Fruit fly (Drosophila melanogaster) whole organism, embryonic: ENCODE data around the gene CG44094.
A peak's percentile ranks its signal among the peaks of the same experiment; 100 is the strongest.

Source experiments
- Ada2b ChIP-seq: fragments of 200-800 bp; sonication (Bioruptor generic); IDR thresholded peaks from 2 replicates; pipeline ENCODE4 v1.3.6; 2022; ENCODE audit warnings: missing biosample characterization, missing genetic modification characterization
- BEAF-32 ChIP-seq: fragments of 200-800 bp; sonication (Bioruptor generic); optimal IDR thresholded peaks from 3 replicates; lab custom pipeline; 2017; ENCODE audit warnings: missing biosample characterization, missing genetic modification characterization, mild to moderate bottlenecking, moderate library complexity, missing genetic modification reagents
- CG12744 ChIP-seq: fragments of 200-800 bp; sonication (Bioruptor generic); optimal IDR thresholded peaks from 2 replicates; lab custom pipeline; 2016; ENCODE audit warnings: missing biosample characterization, missing genetic modification characterization
- CG15479 ChIP-seq: fragments of 200-800 bp; sonication (Bioruptor generic); optimal IDR thresholded peaks from 3 replicates; lab custom pipeline; 2019; ENCODE audit warnings: missing biosample characterization, mild to moderate bottlenecking, missing genetic modification characterization, moderate library complexity
- CG15601 ChIP-seq: fragments of 200-800 bp; sonication (Bioruptor generic); optimal IDR thresholded peaks from 3 replicates; lab custom pipeline; 2019; ENCODE audit warnings: missing biosample characterization, mild to moderate bottlenecking, missing genetic modification characterization, moderate library complexity
- CG17328 ChIP-seq: fragments of 200-800 bp; sonication (Bioruptor generic); IDR thresholded peaks from 2 replicates; pipeline ENCODE4 v1.3.6; 2022; ENCODE audit warnings: missing biosample characterization, missing genetic modification characterization
- CG17359 ChIP-seq: fragments of 200-800 bp; sonication (Bioruptor generic); optimal IDR thresholded peaks from 3 replicates; lab custom pipeline; 2018; ENCODE audit warnings: missing biosample characterization, mild to moderate bottlenecking, missing genetic modification characterization, moderate library complexity
- CG17829 ChIP-seq: fragments of 200-800 bp; optimal IDR thresholded peaks from 2 replicates; lab custom pipeline; 2019; ENCODE audit warnings: missing biosample characterization, mild to moderate bottlenecking, missing genetic modification characterization, moderate library complexity
- CG18262 ChIP-seq: fragments of 200-800 bp; optimal IDR thresholded peaks from 3 replicates; lab custom pipeline; 2019; ENCODE audit warnings: missing biosample characterization, mild to moderate bottlenecking, missing genetic modification characterization, moderate library complexity
- CG30020 ChIP-seq: fragments of 200-800 bp; optimal IDR thresholded peaks from 2 replicates; lab custom pipeline; 2019; ENCODE audit warnings: missing biosample characterization, mild to moderate bottlenecking, missing genetic modification characterization, moderate library complexity
- CG3281 ChIP-seq: fragments of 200-800 bp; sonication (Bioruptor generic); optimal IDR thresholded peaks from 3 replicates; lab custom pipeline; 2017; ENCODE audit warnings: missing biosample characterization, mild to moderate bottlenecking, missing genetic modification characterization
- CG33557 ChIP-seq: fragments of 200-800 bp; sonication (Bioruptor generic); optimal IDR thresholded peaks from 2 replicates; lab custom pipeline; 2019; ENCODE audit warnings: missing biosample characterization, mild to moderate bottlenecking, missing genetic modification characterization, moderate library complexity
- CG34224 ChIP-seq: fragments of 200-800 bp; sonication (Bioruptor generic); IDR thresholded peaks from 3 replicates; pipeline ENCODE4 v1.3.6; 2022; ENCODE audit warnings: missing biosample characterization, missing genetic modification characterization; ENCODE audit not compliant: partially characterized antibody
- CG6689 ChIP-seq: fragments of 200-800 bp; sonication (Bioruptor generic); IDR thresholded peaks from 2 replicates; pipeline ENCODE4 v1.3.6; 2022; ENCODE audit warnings: missing biosample characterization, missing genetic modification characterization
- CG9609 ChIP-seq: fragments of 200-800 bp; sonication (Bioruptor generic); optimal IDR thresholded peaks from 3 replicates; lab custom pipeline; 2016; ENCODE audit warnings: missing biosample characterization, missing genetic modification characterization
- CG9797 ChIP-seq: fragments of 200-800 bp; sonication (Bioruptor generic); optimal IDR thresholded peaks from 3 replicates; lab custom pipeline; 2018; ENCODE audit warnings: missing biosample characterization, mild to moderate bottlenecking, missing genetic modification characterization
- CTCF ChIP-seq: fragments of 200-800 bp; sonication (Bioruptor generic); optimal IDR thresholded peaks from 2 replicates; lab custom pipeline; 2017; ENCODE audit warnings: missing biosample characterization, mild to moderate bottlenecking, missing genetic modification characterization, moderate library complexity
- D ChIP-seq, 2 experiments: fragments of 200-800 bp in 1 of 2; fragments of >200 bp in 1 of 2; sonication (Bioruptor generic) in 1 of 2; optimal IDR thresholded peaks; 2 replicates in 1 of 2; 3 replicates in 1 of 2; lab custom pipeline; 2017; ENCODE audit warnings: mild to moderate bottlenecking in 1 of 2, missing biosample characterization in 1 of 2, missing genetic modification characterization in 1 of 2, missing genetic modification reagents in 1 of 2
- Dbx ChIP-seq: fragments of 200-800 bp; sonication (Bioruptor generic); IDR thresholded peaks from 3 replicates; pipeline ENCODE4 v1.3.6; 2022; ENCODE audit warnings: missing biosample characterization, missing genetic modification characterization
- ERR ChIP-seq: fragments of 200-800 bp; sonication (Bioruptor generic); optimal IDR thresholded peaks from 2 replicates; lab custom pipeline; 2016; ENCODE audit warnings: missing biosample characterization, missing genetic modification characterization
- Ets65A ChIP-seq: fragments of 200-800 bp; sonication (Bioruptor generic); peaks from one replicate; lab custom pipeline; 2016; ENCODE audit warnings: missing biosample characterization, missing genetic modification characterization
- GATAe ChIP-seq: fragments of 200-800 bp; sonication (Bioruptor generic); conservative IDR thresholded peaks from 2 replicates; pipeline ENCODE4 v1.3.6; 2022; ENCODE audit warnings: missing biosample characterization, missing genetic modification characterization
- HLH54F ChIP-seq: fragments of 200-800 bp; sonication (Bioruptor generic); optimal IDR thresholded peaks from 3 replicates; lab custom pipeline; 2016; ENCODE audit warnings: missing biosample characterization, missing genetic modification characterization
- Hmr ChIP-seq: fragments of 200-800 bp; sonication (Bioruptor generic); optimal IDR thresholded peaks from 3 replicates; lab custom pipeline; 2017; ENCODE audit warnings: mild to moderate bottlenecking, missing biosample characterization, missing genetic modification reagents, missing genetic modification characterization
- NC2α ChIP-seq: fragments of 200-800 bp; sonication (Bioruptor generic); optimal IDR thresholded peaks from 2 replicates; lab custom pipeline; 2016; ENCODE audit warnings: missing biosample characterization, missing genetic modification characterization
- Ptx1 ChIP-seq: fragments of 200-800 bp; sonication (Bioruptor generic); IDR thresholded peaks from 2 replicates; pipeline ENCODE4 v1.3.6; 2022; ENCODE audit warnings: missing biosample characterization, missing genetic modification characterization
- Side ChIP-seq: fragments of 200-800 bp; sonication (Bioruptor generic); optimal IDR thresholded peaks from 2 replicates; lab custom pipeline; 2016; ENCODE audit warnings: missing biosample characterization, missing genetic modification characterization
- Sry-δ ChIP-seq: fragments of 200-800 bp; sonication (Bioruptor generic); optimal IDR thresholded peaks from 2 replicates; lab custom pipeline; 2016; ENCODE audit warnings: missing biosample characterization, missing genetic modification characterization
- Ssrp ChIP-seq: fragments of 200-800 bp; sonication (Bioruptor generic); optimal IDR thresholded peaks from 2 replicates; lab custom pipeline; 2018; ENCODE audit warnings: missing biosample characterization, mild to moderate bottlenecking, missing genetic modification characterization, moderate library complexity
- TFAM ChIP-seq: fragments of 200-800 bp; sonication (Bioruptor generic); optimal IDR thresholded peaks from 2 replicates; lab custom pipeline; 2017; ENCODE audit warnings: missing biosample characterization, missing genetic modification characterization, inconsistent platforms
- Xrp1 ChIP-seq: fragments of 200-800 bp; sonication (Bioruptor generic); IDR thresholded peaks from 2 replicates; pipeline ENCODE4 v1.3.6; 2022; ENCODE audit warnings: missing biosample characterization, missing genetic modification characterization
- ab ChIP-seq: fragments of 200-800 bp; sonication (Bioruptor generic); optimal IDR thresholded peaks from 2 replicates; lab custom pipeline; 2016; ENCODE audit warnings: missing biosample characterization, missing genetic modification characterization
- al ChIP-seq: fragments of 200-800 bp; sonication (Bioruptor generic); IDR thresholded peaks from 2 replicates; pipeline ENCODE4 v1.3.6; 2022; ENCODE audit warnings: missing biosample characterization, missing genetic modification characterization
- bcd ChIP-seq: fragments of 200-800 bp; sonication (Bioruptor generic); optimal IDR thresholded peaks from 2 replicates; lab custom pipeline; 2017; ENCODE audit warnings: missing biosample characterization, mild to moderate bottlenecking, missing genetic modification characterization
- chm ChIP-seq: fragments of 200-800 bp; sonication (Bioruptor generic); IDR thresholded peaks from 2 replicates; pipeline ENCODE4 v1.3.6; 2022; ENCODE audit warnings: missing biosample characterization, missing genetic modification characterization
- croc ChIP-seq: fragments of 200-800 bp; sonication (Bioruptor generic); conservative IDR thresholded peaks from 3 replicates; pipeline ENCODE4 v1.3.6; 2022; ENCODE audit warnings: missing biosample characterization, missing genetic modification characterization
- jumu ChIP-seq: fragments of 200-800 bp; sonication (Bioruptor generic); optimal IDR thresholded peaks from 3 replicates; lab custom pipeline; 2016; ENCODE audit warnings: missing biosample characterization, missing genetic modification characterization
- klu ChIP-seq: fragments of 200-800 bp; sonication (Bioruptor generic); IDR thresholded peaks from 2 replicates; pipeline ENCODE4 v1.3.6; 2022; ENCODE audit warnings: missing biosample characterization, missing genetic modification characterization
- knrl ChIP-seq: fragments of 200-800 bp; sonication (Bioruptor generic); IDR thresholded peaks from 3 replicates; pipeline ENCODE4 v1.3.6; 2022; ENCODE audit warnings: missing biosample characterization, missing genetic modification characterization; ENCODE audit not compliant: partially characterized antibody
- lola ChIP-seq, 3 experiments: fragments of >200 bp in 2 of 3; fragments of 200-800 bp in 1 of 3; sonication (Bioruptor generic) in 1 of 3; optimal IDR thresholded peaks; 2 replicates each; lab custom pipeline; 2017 to 2019; ENCODE audit warnings: missing biosample characterization in 3 of 3, missing genetic modification characterization in 3 of 3, mild to moderate bottlenecking in 1 of 3, moderate library complexity in 1 of 3
- lov ChIP-seq, 2 experiments: fragments of 200-800 bp in 1 of 2; fragments of >200 bp in 1 of 2; sonication (Bioruptor generic) in 1 of 2; IDR thresholded peaks in 1 of 2; optimal IDR thresholded peaks in 1 of 2; 2 replicates in 1 of 2; 3 replicates in 1 of 2; pipeline versions ENCODE4 v1.3.6 to Lab custom; 2017 to 2022; ENCODE audit warnings: missing biosample characterization in 1 of 2, missing genetic modification characterization in 1 of 2
- nerfin-2 ChIP-seq: fragments of 200-800 bp; sonication (Bioruptor generic); IDR thresholded peaks from 2 replicates; pipeline ENCODE4 v1.3.6; 2022; ENCODE audit warnings: missing biosample characterization, missing genetic modification characterization; ENCODE audit not compliant: partially characterized antibody
- pnt ChIP-seq: fragments of 200-800 bp; sonication (Bioruptor generic); optimal IDR thresholded peaks from 3 replicates; lab custom pipeline; 2016; ENCODE audit warnings: missing biosample characterization, missing genetic modification characterization
- schlank ChIP-seq: fragments of 200-800 bp; sonication (Bioruptor generic); optimal IDR thresholded peaks from 2 replicates; lab custom pipeline; 2018; ENCODE audit warnings: missing biosample characterization, mild to moderate bottlenecking, missing genetic modification characterization
- sd ChIP-seq: fragments of 200-800 bp; sonication (Bioruptor generic); optimal IDR thresholded peaks from 3 replicates; lab custom pipeline; 2018; ENCODE audit warnings: missing biosample characterization, mild to moderate bottlenecking, missing genetic modification characterization, moderate library complexity
- sug ChIP-seq: fragments of 200-800 bp; optimal IDR thresholded peaks from 2 replicates; lab custom pipeline; 2019; ENCODE audit warnings: missing biosample characterization, mild to moderate bottlenecking, missing genetic modification characterization, moderate library complexity
- tup ChIP-seq: fragments of 200-800 bp; sonication (Bioruptor generic); optimal IDR thresholded peaks from 2 replicates; lab custom pipeline; 2016; ENCODE audit warnings: missing biosample characterization, mild to moderate bottlenecking, missing genetic modification characterization, moderate library complexity
- usp ChIP-seq: fragments of >200 bp; optimal IDR thresholded peaks from 2 replicates; lab custom pipeline; 2017; ENCODE audit warnings: missing biosample characterization, missing genetic modification characterization
- yki ChIP-seq: fragments of >200 bp; optimal IDR thresholded peaks from 3 replicates; lab custom pipeline; 2018
- zf30C ChIP-seq: fragments of 200-800 bp; sonication (Bioruptor generic); optimal IDR thresholded peaks from 3 replicates; lab custom pipeline; 2018; ENCODE audit warnings: missing biosample characterization, mild to moderate bottlenecking, missing genetic modification characterization

CG44094 gene

DNA sequence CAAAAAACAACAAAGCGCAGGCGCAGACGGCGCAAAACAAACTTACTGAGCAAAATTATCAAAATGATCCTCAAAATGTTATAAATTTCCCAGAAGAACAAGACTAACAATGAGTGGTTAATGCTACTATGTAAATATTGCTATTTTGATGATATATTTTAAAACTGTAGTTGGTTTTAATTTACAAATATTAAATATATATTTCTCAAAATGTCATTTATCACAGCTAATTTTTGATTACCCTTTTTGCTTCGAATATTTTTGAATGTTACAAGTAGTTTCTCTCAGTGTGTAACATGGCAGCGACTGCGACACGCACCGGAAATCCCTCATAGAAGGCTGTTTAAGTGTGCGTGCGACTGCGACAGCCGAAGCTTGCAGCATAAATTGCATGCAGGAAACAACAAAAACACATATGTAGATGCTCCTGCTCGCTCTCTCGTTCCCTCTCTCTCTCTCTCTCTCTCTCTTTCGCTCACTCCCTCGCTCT is 21.6 kb upstream of the CG44094 start (continued):
- TF ChIP-seq Ada2b (GFP tag; lab: Robert Waterston, UW), result 0 out of 2 replicates have a peak, but pooled peaks have one; percentile 10
- TF ChIP-seq CTCF (GFP tag; lab: Kevin White, UChicago), result no peak
- TF ChIP-seq zf30C (GFP tag; lab: Kevin White, UChicago), result peak; percentile 68
- TF ChIP-seq klu (GFP tag; lab: Robert Waterston, UW), result peak; percentile 32; the same call in 1 of the 2 replicates
- TF ChIP-seq al (GFP tag; lab: Robert Waterston, UW), result no peak
- no peak for TF ChIP-seq Sry-δ (GFP tag; lab: Kevin White, UChicago)
- no peak for TF ChIP-seq pnt
- no peak for TF ChIP-seq CG3281 (GFP tag; lab: Kevin White, UChicago)
- TF ChIP-seq CG15601 (tag; lab: Kevin White, UChicago), result no peak
- no peak for TF ChIP-seq CG30020 (tag; lab: Kevin White, UChicago)
- no peak for TF ChIP-seq lov (optimal IDR thresholded peaks at IDR 0.05; lab: Kevin White, UChicago)
- TF ChIP-seq lov (GFP tag; IDR thresholded peaks at IDR 0.05; lab: Robert Waterston, UW), result no peak
- peak; percentile 24; the same call in 1 of the 2 replicates for TF ChIP-seq CG17328 (GFP tag; lab: Robert Waterston, UW)
- TF ChIP-seq chm (GFP tag; lab: Robert Waterston, UW), result 0 out of 2 replicates have a peak, but pooled peaks have one; percentile 36
- no peak for TF ChIP-seq tup (GFP tag; lab: Kevin White, UChicago)
- TF ChIP-seq Xrp1, result peak; percentile 67
- TF ChIP-seq nerfin-2 (GFP tag; lab: Robert Waterston, UW), result no peak
- no peak for TF ChIP-seq yki
- TF ChIP-seq Side, result no peak
- no peak for TF ChIP-seq usp
- no peak for TF ChIP-seq CG9797 (GFP tag; lab: Kevin White, UChicago)
- TF ChIP-seq CG33557, result peak; percentile 6
- TF ChIP-seq sd (tag; lab: Kevin White, UChicago), result no peak
- peak; percentile 85 for TF ChIP-seq Ets65A (GFP tag; lab: Kevin White, UChicago)
- no peak for TF ChIP-seq CG9609 (GFP tag; lab: Kevin White, UChicago)
- no peak for TF ChIP-seq D (optimal IDR thresholded peaks at IDR 0.05; lab: Kevin White, UChicago)
- peak; percentile 56 for TF ChIP-seq D (GFP tag; optimal IDR thresholded peaks at IDR 0.05; lab: Kevin White, UChicago)
- no peak for TF ChIP-seq CG12744 (GFP tag; lab: Kevin White, UChicago)
- TF ChIP-seq CG34224 (GFP tag; lab: Robert Waterston, UW), result no peak
- TF ChIP-seq Dbx (GFP tag; lab: Robert Waterston, UW), result no peak
- peak; percentile 49 for TF ChIP-seq Ptx1
- TF ChIP-seq CG17829 (tag; lab: Kevin White, UChicago), result peak; percentile 45
- TF ChIP-seq TFAM (GFP tag; lab: Kevin White, UChicago), result no peak
- 0 out of 3 replicates have a peak, but pooled peaks have one; percentile 24 for TF ChIP-seq croc
- no peak for TF ChIP-seq sug (tag; lab: Kevin White, UChicago)
- TF ChIP-seq CG17359, result peak; percentile 11
- TF ChIP-seq CG15479 (GFP tag; lab: Kevin White, UChicago), result peak; percentile 70
- no peak for TF ChIP-seq jumu (GFP tag; lab: Kevin White, UChicago)
- peak; percentile 44 for TF ChIP-seq Ssrp (tag; lab: Kevin White, UChicago)
- TF ChIP-seq schlank, result no peak
- TF ChIP-seq Hmr, result no peak
- TF ChIP-seq lola (GFP tag; optimal IDR thresholded peaks at IDR 0.05; lab: Kevin White, UChicago), result peak in 1 of 3 experiments; percentile 56
- TF ChIP-seq bcd (GFP tag; lab: Kevin White, UChicago), result peak; percentile 16
- TF ChIP-seq knrl, result no peak
- no peak for TF ChIP-seq BEAF-32 (GFP tag; lab: Kevin White, UChicago)
- no peak for TF ChIP-seq GATAe (GFP tag; lab: Robert Waterston, UW)
- peak; percentile 25; the same call in 1 of the 2 replicates for TF ChIP-seq CG6689 (GFP tag; lab: Robert Waterston, UW)
- no peak for TF ChIP-seq NC2α (GFP tag; lab: Kevin White, UChicago)
- TF ChIP-seq ERR (GFP tag; lab: Kevin White, UChicago), result no peak
- TF ChIP-seq ab, result no peak
- peak; percentile 73 for TF ChIP-seq CG18262 (tag; lab: Kevin White, UChicago)
- no peak for TF ChIP-seq HLH54F (GFP tag; lab: Kevin White, UChicago)
